Worm (Caenorhabditis elegans) whole organism, L4 larva: Measurements from ENCODE around the gene nhr-95.

ENCODE experiments used
- F26F4.8 ChIP-seq: fragments of 200-800 bp; sonication (Bioruptor generic); conservative IDR thresholded peaks from 2 replicates; pipeline ENCODE4 v1.3.6; 2022; ENCODE audit warnings: missing genetic modification characterization, missing compliant biosample characterization
- F49E8.2 ChIP-seq: sonication (generic microtip); optimal IDR thresholded peaks from 2 replicates; lab custom pipeline; 2016; ENCODE audit warnings: missing compliant biosample characterization, mild to moderate bottlenecking, missing genetic modification characterization, borderline replicate concordance
- R02D3.7 ChIP-seq: fragments of 150-350 bp; sonication (generic microtip); optimal IDR thresholded peaks from 3 replicates; lab custom pipeline; 2014; ENCODE audit warnings: missing biosample characterization, missing genetic modification characterization
- T20F7.1 ChIP-seq: fragments of 200-800 bp; sonication (Bioruptor generic); optimal IDR thresholded peaks from 2 replicates; lab custom pipeline; 2018; ENCODE audit warnings: mild to moderate bottlenecking, missing genetic modification characterization, missing compliant biosample characterization
- Y105C5A.15 ChIP-seq: fragments of 200-800 bp; sonication (Bioruptor generic); IDR thresholded peaks from 2 replicates; pipeline ENCODE4 v1.3.6; 2022; ENCODE audit warnings: missing genetic modification characterization, missing compliant biosample characterization
- Y48G9A.11 ChIP-seq: fragments of 200-800 bp; sonication (Bioruptor generic); IDR thresholded peaks from 2 replicates; pipeline ENCODE4 v1.3.6; 2022; ENCODE audit warnings: missing genetic modification reagents, missing genetic modification characterization, missing compliant biosample characterization
- ZK337.2 ChIP-seq: fragments of 200-800 bp; sonication (Bioruptor generic); IDR thresholded peaks from 2 replicates; pipeline ENCODE4 v1.3.6; 2022; ENCODE audit warnings: missing genetic modification reagents, missing genetic modification characterization, missing compliant biosample characterization
- aha-1 ChIP-seq: fragments of 150-350 bp; peaks from one replicate; lab custom pipeline; 2014; ENCODE audit warnings: missing biosample characterization, missing genetic modification characterization
- aly-2 ChIP-seq: sonication (generic microtip); optimal IDR thresholded peaks from 2 replicates; lab custom pipeline; 2018; ENCODE audit warnings: missing biosample characterization, missing genetic modification characterization
- arid-1 ChIP-seq: fragments of 200-800 bp; sonication (Bioruptor generic); conservative IDR thresholded peaks from 2 replicates; pipeline ENCODE4 v1.3.6; 2022; ENCODE audit warnings: missing genetic modification reagents, missing genetic modification characterization, missing compliant biosample characterization
- ceh-28 ChIP-seq: fragments of 150-350 bp; optimal IDR thresholded peaks from 2 replicates; lab custom pipeline; 2014; ENCODE audit warnings: missing biosample characterization, missing genetic modification reagents, missing genetic modification characterization
- ceh-44 ChIP-seq: fragments of 200-800 bp; sonication (Bioruptor generic); IDR thresholded peaks from 2 replicates; pipeline ENCODE4 v1.3.6; 2022; ENCODE audit warnings: missing genetic modification reagents, missing genetic modification characterization, missing compliant biosample characterization
- ceh-62 ChIP-seq: sonication (generic microtip); optimal IDR thresholded peaks from 2 replicates; lab custom pipeline; 2017; ENCODE audit warnings: missing biosample characterization, missing genetic modification characterization
- ctbp-1 ChIP-seq: fragments of 200-800 bp; sonication (Bioruptor generic); IDR thresholded peaks from 2 replicates; pipeline ENCODE4 v1.3.6; 2022; ENCODE audit warnings: missing genetic modification reagents, missing genetic modification characterization, missing compliant biosample characterization
- daf-12 ChIP-seq: fragments of 150-350 bp; optimal IDR thresholded peaks from 2 replicates; lab custom pipeline; 2014; ENCODE audit warnings: missing biosample characterization, missing genetic modification reagents, missing genetic modification characterization
- dmd-8 ChIP-seq: fragments of 200-800 bp; sonication (Bioruptor generic); IDR thresholded peaks from 2 replicates; pipeline ENCODE4 v1.3.6; 2022; ENCODE audit warnings: missing genetic modification characterization, missing compliant biosample characterization
- dpl-1 ChIP-seq: fragments of 150-350 bp; optimal IDR thresholded peaks from 2 replicates; lab custom pipeline; 2014; ENCODE audit warnings: missing biosample characterization, missing genetic modification reagents, missing genetic modification characterization
- dve-1 ChIP-seq: sonication (generic microtip); optimal IDR thresholded peaks from 2 replicates; lab custom pipeline; 2017; ENCODE audit warnings: antibody characterized with exemption, mild to moderate bottlenecking, missing genetic modification characterization, missing compliant biosample characterization; ENCODE audit not compliant: insufficient read depth
- fkh-10 ChIP-seq: fragments of 150-350 bp; optimal IDR thresholded peaks from 2 replicates; lab custom pipeline; 2014; ENCODE audit warnings: missing biosample characterization, missing genetic modification reagents, missing genetic modification characterization
- gei-8 ChIP-seq: fragments of 200-800 bp; sonication (Bioruptor generic); optimal IDR thresholded peaks from 2 replicates; lab custom pipeline; 2018; ENCODE audit warnings: mild to moderate bottlenecking, missing genetic modification characterization, missing compliant biosample characterization
- hlh-30 ChIP-seq: sonication (generic microtip); optimal IDR thresholded peaks from 2 replicates; lab custom pipeline; 2017; ENCODE audit warnings: antibody characterized with exemption, mild to moderate bottlenecking, missing genetic modification characterization, missing compliant biosample characterization; ENCODE audit not compliant: insufficient read depth
- hmg-1.1 ChIP-seq: fragments of 200-800 bp; sonication (Bioruptor generic); IDR thresholded peaks from 2 replicates; pipeline ENCODE4 v1.3.6; 2022; ENCODE audit warnings: missing genetic modification reagents, missing genetic modification characterization, missing compliant biosample characterization
- lin-1 ChIP-seq: fragments of 200-800 bp; sonication (Bioruptor generic); IDR thresholded peaks from 2 replicates; pipeline ENCODE4 v1.3.6; 2022; ENCODE audit warnings: missing genetic modification reagents, missing genetic modification characterization, missing compliant biosample characterization
- lin-38 ChIP-seq: fragments of 200-800 bp; sonication (Bioruptor generic); IDR thresholded peaks from 2 replicates; pipeline ENCODE4 v1.3.6; 2022; ENCODE audit warnings: missing genetic modification reagents, missing genetic modification characterization, missing compliant biosample characterization
- lsy-2 ChIP-seq, 2 experiments: fragments of 150-350 bp in 1 of 2; sonication (generic microtip) in 1 of 2; optimal IDR thresholded peaks; 2 replicates each; lab custom pipeline; 2014 to 2017; ENCODE audit warnings: missing biosample characterization in 2 of 2, missing genetic modification characterization in 2 of 2
- mdl-1 ChIP-seq, 2 experiments: fragments of 150-350 bp in 1 of 2; sonication (generic microtip) in 1 of 2; optimal IDR thresholded peaks; 2 replicates each; lab custom pipeline; 2014 to 2017; ENCODE audit warnings: missing biosample characterization in 2 of 2, missing genetic modification characterization in 2 of 2
- mep-1 ChIP-seq: fragments of 150-350 bp; sonication (generic microtip); optimal IDR thresholded peaks from 3 replicates; lab custom pipeline; 2014; ENCODE audit warnings: missing biosample characterization, missing genetic modification characterization
- mes-2 ChIP-seq: sonication (generic microtip); optimal IDR thresholded peaks from 2 replicates; lab custom pipeline; 2016; ENCODE audit warnings: missing genotype, mild to moderate bottlenecking, missing genetic modification characterization, missing compliant biosample characterization; ENCODE audit not compliant: poor library complexity, severe bottlenecking
- mxl-3 ChIP-seq: fragments of 200-800 bp; sonication (Bioruptor generic); optimal IDR thresholded peaks from 2 replicates; lab custom pipeline; 2018; ENCODE audit warnings: mild to moderate bottlenecking, missing genetic modification characterization, missing compliant biosample characterization
- nhr-102 ChIP-seq: sonication (generic microtip); optimal IDR thresholded peaks from 2 replicates; lab custom pipeline; 2016; ENCODE audit warnings: mild to moderate bottlenecking, missing genetic modification characterization, moderate library complexity, missing compliant biosample characterization
- nhr-111 ChIP-seq: fragments of 200-800 bp; sonication (Bioruptor generic); optimal IDR thresholded peaks from 2 replicates; lab custom pipeline; 2018; ENCODE audit warnings: mild to moderate bottlenecking, missing genetic modification characterization, missing compliant biosample characterization
- nhr-28 ChIP-seq: fragments of 150-350 bp; optimal IDR thresholded peaks from 2 replicates; lab custom pipeline; 2014; ENCODE audit warnings: missing biosample characterization, missing genetic modification characterization
- pha-4 ChIP-seq, 2 experiments: fragments of 150-350 bp in 1 of 2; fragments of 200-800 bp in 1 of 2; sonication (Bioruptor generic) in 1 of 2; IDR thresholded peaks in 1 of 2; optimal IDR thresholded peaks in 1 of 2; 2 replicates each; pipeline versions ENCODE4 v1.3.6 to Lab custom; 2014 to 2022; ENCODE audit warnings: missing genetic modification characterization in 2 of 2, missing genetic modification reagents in 2 of 2, missing biosample characterization in 1 of 2, missing compliant biosample characterization in 1 of 2
- saeg-2 ChIP-seq: fragments of 200-800 bp; sonication (Bioruptor generic); IDR thresholded peaks from 2 replicates; pipeline ENCODE4 v1.3.6; 2022; ENCODE audit warnings: missing genetic modification reagents, missing genetic modification characterization, missing compliant biosample characterization
- set-16 ChIP-seq: fragments of 200-800 bp; sonication (Bioruptor generic); IDR thresholded peaks from 2 replicates; pipeline ENCODE4 v1.3.6; 2022; ENCODE audit warnings: missing genetic modification reagents, missing genetic modification characterization, missing compliant biosample characterization
- unc-39 ChIP-seq: sonication (generic microtip); optimal IDR thresholded peaks from 2 replicates; lab custom pipeline; 2017; ENCODE audit warnings: missing biosample characterization, missing genetic modification characterization
- zfp-2 ChIP-seq: sonication (generic microtip); optimal IDR thresholded peaks from 2 replicates; lab custom pipeline; 2016; ENCODE audit warnings: mild to moderate bottlenecking, missing genetic modification characterization, missing compliant biosample characterization
- zfp-3 ChIP-seq: fragments of 200-800 bp; sonication (Bioruptor generic); conservative IDR thresholded peaks from 2 replicates; pipeline ENCODE4 v1.3.6; 2022; ENCODE audit warnings: missing genetic modification reagents, missing genetic modification characterization, missing compliant biosample characterization
- zip-11 ChIP-seq: fragments of 200-800 bp; sonication (Bioruptor generic); IDR thresholded peaks from 2 replicates; pipeline ENCODE4 v1.3.6; 2022; ENCODE audit warnings: missing genetic modification characterization, missing compliant biosample characterization
- ztf-11 ChIP-seq: fragments of 150-350 bp; optimal IDR thresholded peaks from 2 replicates; lab custom pipeline; 2014; ENCODE audit warnings: missing biosample characterization, missing genetic modification characterization

nhr-95 gene

DNA sequence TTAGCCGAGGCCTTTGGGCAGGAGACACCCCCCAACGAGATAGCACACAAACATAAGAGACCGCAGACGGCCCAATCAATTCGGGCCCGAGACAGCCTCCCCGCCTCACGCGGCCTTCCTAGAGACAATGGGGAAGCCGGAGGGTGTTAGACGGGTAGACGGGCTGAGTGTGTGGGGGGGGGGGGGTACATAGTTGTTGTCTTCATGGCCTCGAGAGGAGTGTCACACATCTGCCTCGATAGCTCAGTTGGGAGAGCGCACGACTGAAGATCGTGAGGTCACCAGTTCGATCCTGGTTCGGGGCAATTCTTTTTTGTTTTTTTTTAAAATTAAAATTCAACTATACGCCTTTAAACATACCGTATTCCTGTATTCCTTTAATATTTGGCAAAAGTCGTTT lies 43.4 kb upstream of the nhr-95 start (continued):
- TF ChIP-seq ZK337.2 (GFP tag; lab: Robert Waterston, UW): no peak
- TF ChIP-seq aly-2 (tag; lab: Kevin White, UChicago): no peak
- TF ChIP-seq daf-12 (tag; lab: Kevin White, UChicago): no peak
- no peak for TF ChIP-seq mxl-3
- peak; percentile 78 for TF ChIP-seq T20F7.1 (GFP tag; lab: Kevin White, UChicago)
- TF ChIP-seq dve-1 (tag; lab: Kevin White, UChicago): peak; percentile 53
- no peak for TF ChIP-seq nhr-102 (tag; lab: Kevin White, UChicago)
- peak; percentile 89 for TF ChIP-seq ctbp-1 (GFP tag; lab: Robert Waterston, UW)
- peak; percentile 62 for TF ChIP-seq nhr-111 (GFP tag; lab: Kevin White, UChicago)
- peak; percentile 92 for TF ChIP-seq pha-4 (GFP tag; IDR thresholded peaks at IDR 0.05; lab: Robert Waterston, UW)
- no peak for TF ChIP-seq pha-4 (tag; optimal IDR thresholded peaks at IDR 0.05; lab: Kevin White, UChicago)
- peak; percentile 20 for TF ChIP-seq zfp-2
- TF ChIP-seq hlh-30: peak; percentile 89
- peak; percentile 78 for TF ChIP-seq Y105C5A.15 (GFP tag; lab: Robert Waterston, UW)
- TF ChIP-seq ceh-62 (tag; lab: Kevin White, UChicago): no peak
- peak; percentile 40; the same call in 1 of the 2 replicates for TF ChIP-seq zfp-3
- no peak for TF ChIP-seq F49E8.2 (tag; lab: Kevin White, UChicago)
- TF ChIP-seq arid-1 (GFP tag; lab: Robert Waterston, UW): peak; percentile 88
- TF ChIP-seq zip-11 (GFP tag; lab: Robert Waterston, UW): no peak
- no peak for TF ChIP-seq aha-1 (tag; lab: Kevin White, UChicago)
- TF ChIP-seq hmg-1.1: peak; percentile 91
- peak; percentile 83 for TF ChIP-seq dmd-8

DNA sequence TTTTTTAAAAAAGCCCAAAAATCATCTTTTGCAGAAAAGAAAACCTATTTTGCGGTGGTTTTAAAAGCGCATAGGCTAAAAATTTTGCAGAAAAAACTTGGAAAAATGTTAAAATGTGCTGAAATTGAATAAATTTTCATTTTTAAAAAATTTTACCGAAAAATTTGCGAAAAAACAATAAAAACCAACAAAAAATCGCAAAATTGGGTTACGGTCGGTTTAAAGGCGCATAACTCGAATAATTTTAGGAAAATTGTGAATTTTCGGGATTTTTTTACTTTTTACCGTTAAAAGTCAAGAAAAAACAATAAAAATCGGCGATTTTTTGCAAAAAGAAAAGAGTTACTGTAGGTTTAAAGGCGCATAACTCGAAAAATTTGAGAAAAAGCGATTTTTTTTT lies 42.8 kb upstream of the nhr-95 start:
- TF ChIP-seq unc-39 (tag; lab: Kevin White, UChicago) (no peak), F26F4.8 (GFP tag; lab: Robert Waterston, UW) (no peak), lin-1 (GFP tag; lab: Robert Waterston, UW) (no peak), saeg-2 (no peak)

DNA sequence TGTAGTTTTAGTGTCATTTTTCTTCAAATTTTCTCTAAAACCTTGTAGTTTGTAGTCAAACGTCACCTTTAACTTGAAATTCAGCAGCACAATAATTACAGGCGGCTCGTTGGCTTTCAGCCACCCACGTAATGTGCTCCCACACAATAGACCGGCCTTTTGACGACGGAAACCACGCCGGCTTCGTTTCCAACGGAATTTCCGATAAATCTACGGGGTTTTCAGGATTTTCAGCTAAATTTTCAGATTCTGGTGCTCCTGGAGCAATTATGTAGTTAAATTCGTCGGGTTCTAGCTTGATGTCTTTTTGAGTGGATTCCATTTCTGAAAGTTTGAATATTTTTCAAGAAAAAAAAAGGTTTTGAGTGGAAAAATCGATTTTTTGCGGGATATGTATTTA lies 42.1 kb upstream of the nhr-95 start, which contains the start of gene bed-1:
bed-1 (minus strand) TSS at position 337 of the 400 bp plus-strand sequence.
- TF ChIP-seq mdl-1 (tag; optimal IDR thresholded peaks at IDR 0.05; lab: Kevin White, UChicago) (no peak), aha-1 (tag; lab: Kevin White, UChicago) (peak; percentile 68)

DNA sequence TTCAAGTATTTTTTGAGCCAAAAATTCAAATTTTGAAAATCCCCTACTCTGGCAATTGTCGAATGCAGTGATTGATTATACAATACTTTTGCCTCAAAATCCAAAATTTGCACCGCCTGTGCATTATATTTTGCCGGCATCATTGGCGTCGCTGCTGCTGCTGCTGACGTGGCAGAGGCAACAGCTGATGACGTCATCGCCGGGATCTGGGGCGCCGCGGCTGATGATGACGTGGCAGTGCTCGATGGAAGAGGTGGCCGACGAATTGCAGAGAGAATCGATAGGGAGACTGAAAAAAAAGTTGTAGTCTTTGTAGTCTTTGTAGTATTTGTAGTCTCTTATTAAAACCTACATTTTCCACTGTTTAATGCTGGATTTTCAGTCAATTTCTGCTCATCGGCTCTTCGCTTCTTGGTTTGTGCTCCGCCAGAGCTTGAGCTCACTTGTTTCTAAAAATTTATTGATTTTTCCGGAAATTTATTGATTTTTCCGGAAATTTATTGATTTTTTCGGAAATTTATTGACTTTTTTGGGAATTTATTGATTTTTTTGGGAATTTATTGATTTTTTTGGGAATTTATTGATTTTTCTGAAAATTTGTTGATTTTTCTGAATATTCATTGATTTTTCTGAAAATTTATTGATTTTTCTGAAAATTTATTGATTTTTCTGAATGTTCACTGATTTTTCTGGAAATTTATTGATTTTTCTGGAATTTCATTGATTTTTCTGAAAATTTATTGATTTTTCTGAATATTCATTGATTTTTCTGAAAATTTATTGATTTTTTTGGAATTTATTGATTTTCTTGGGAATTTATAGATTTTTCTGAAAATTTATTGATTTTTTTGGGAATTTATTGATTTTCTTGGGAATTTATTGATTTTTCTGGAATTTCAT lies 38.6 kb upstream of the nhr-95 start:
- TF ChIP-seq gei-8 (GFP tag; lab: Kevin White, UChicago) (no peak), set-16 (peak; percentile 66), ceh-28 (peak; percentile 56)

DNA sequence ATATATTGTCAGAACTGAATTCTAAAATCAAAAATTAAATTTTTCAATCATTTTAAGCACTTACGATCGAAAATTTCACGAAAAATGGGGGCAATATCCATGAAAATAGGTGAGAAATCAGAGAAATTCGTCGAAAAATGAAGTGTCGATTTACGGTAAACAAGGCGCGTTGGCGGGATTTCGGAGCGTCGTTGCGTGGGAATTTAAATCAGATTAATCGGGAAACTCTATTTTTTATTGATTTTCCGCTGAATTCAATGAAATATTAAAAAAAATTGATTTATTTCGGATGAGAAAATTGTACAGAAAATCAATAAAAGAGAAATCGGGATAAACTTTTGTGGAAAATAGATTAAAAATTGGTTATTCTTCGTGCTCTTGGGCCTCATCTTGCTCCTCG lies 36.8 kb upstream of the nhr-95 start, which contains the start of gene Y39B6A.13:
Y39B6A.13 (minus strand) TSS at position 166 of the 400 bp plus-strand sequence.
- TF ChIP-seq mep-1 (tag; lab: Kevin White, UChicago) (peak; percentile 43), nhr-28 (tag; lab: Kevin White, UChicago) (peak; percentile 30), T20F7.1 (GFP tag; lab: Kevin White, UChicago) (peak; percentile 97), R02D3.7 (tag; lab: Kevin White, UChicago) (peak; percentile 78), ztf-11 (tag; lab: Kevin White, UChicago) (no peak), lin-38 (GFP tag; lab: Robert Waterston, UW) (peak; percentile 23; the same call in 1 of the 2 replicates), fkh-10 (no peak), ceh-44 (GFP tag; lab: Robert Waterston, UW) (no peak), lsy-2 (tag; optimal IDR thresholded peaks at IDR 0.05; lab: Kevin White, UChicago) (peak in 1 of 2 experiments; percentile 52), dpl-1 (GFP tag; lab: Kevin White, UChicago) (peak; percentile 82), Y48G9A.11 (peak; percentile 99), mes-2 (tag; lab: Kevin White, UChicago) (peak; percentile 62), aha-1 (tag; lab: Kevin White, UChicago) (peak; percentile 12)
